Worm (Caenorhabditis elegans): ENCODE measurements around the gene cox-6C.

ce11 chrIV:139652-140051 is 13.1 kb downstream of the cox-6C start:
- TF ChIP-seq him-1 (tag; optimal IDR thresholded peaks at IDR 0.05) (no peak), dao-5 (tag; optimal IDR thresholded peaks at IDR 0.05) (no peak)
